Fruit fly (Drosophila melanogaster): Measurements from ENCODE around the gene CG34263.

Gene CG34263

DNA sequence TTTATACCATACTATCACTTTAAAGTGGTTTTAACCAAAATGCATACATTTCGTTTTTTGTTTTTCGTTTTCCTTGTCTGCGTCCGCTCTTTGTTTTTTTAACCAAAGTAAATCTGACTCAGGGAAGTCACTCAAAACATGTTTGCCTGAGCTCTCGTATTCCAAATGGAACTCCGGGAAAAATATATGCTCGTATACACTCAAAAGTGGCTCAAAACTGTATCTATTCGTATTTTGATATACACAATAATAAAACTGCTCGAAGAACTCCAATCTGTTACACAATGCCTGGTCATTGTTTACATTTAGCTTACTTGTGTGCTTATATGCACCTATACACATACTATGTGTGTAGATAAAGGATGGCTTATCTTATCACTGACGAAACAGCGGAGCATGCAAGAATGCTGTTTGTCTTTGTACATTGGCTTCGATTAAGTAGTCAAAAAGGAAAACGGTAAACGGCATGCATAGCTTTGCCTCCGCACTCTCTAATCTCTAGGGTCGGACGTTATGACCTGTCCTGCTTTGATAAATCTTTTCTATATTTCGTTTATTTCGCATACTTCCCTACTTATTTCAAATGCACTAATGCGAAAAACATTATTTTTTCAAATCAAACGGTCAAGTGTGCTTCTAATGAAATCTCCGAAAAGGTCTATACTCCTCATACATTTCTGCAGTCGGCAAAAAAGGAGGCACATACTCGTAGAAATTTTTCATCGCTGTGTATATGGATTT, 5.2 kb upstream of the CG34263 start, which contains the start of gene miple2 (continued):
- TF ChIP-seq tap (tag; optimal IDR thresholded peaks at IDR 0.05) (peak; percentile 1), Hr51 (GFP tag; optimal IDR thresholded peaks at IDR 0.05) (peak; percentile 11 to 62), stwl (tag; optimal IDR thresholded peaks at IDR 0.05) (no peak), usp (GFP tag; optimal IDR thresholded peaks at IDR 0.05) (no peak), ac (GFP tag; optimal IDR thresholded peaks at IDR 0.05) (peak; percentile 40), CG6765 (GFP tag; optimal IDR thresholded peaks at IDR 0.05) (peak; percentile 38), bsh (GFP tag; optimal IDR thresholded peaks at IDR 0.05) (peak; percentile 26 to 38), Camta (GFP tag; optimal IDR thresholded peaks at IDR 0.05) (peak; percentile 15), Spps (tag; optimal IDR thresholded peaks at IDR 0.05) (peak; percentile 6), Hsf (GFP tag; optimal IDR thresholded peaks at IDR 0.05) (peak; percentile 50), CG2129 (GFP tag; IDR thresholded peaks at IDR 0.05; ENCODE audit: partially characterized antibody) (no peak), chif (GFP tag; optimal IDR thresholded peaks at IDR 0.05) (peak; percentile 15 to 16), pfk (GFP tag; optimal IDR thresholded peaks at IDR 0.05) (peak; percentile 66), gro (GFP tag; optimal IDR thresholded peaks at IDR 0.05) (peak; percentile 53), Hr3 (GFP tag; optimal IDR thresholded peaks at IDR 0.05) (peak; percentile 22), ranshi (GFP tag; IDR thresholded peaks at IDR 0.05) (no peak), sens (GFP tag) (peak; percentile 84), sd (tag; optimal IDR thresholded peaks at IDR 0.05) (peak; percentile 92), Max (GFP tag; optimal IDR thresholded peaks at IDR 0.05) (peak; percentile 42), gcm2 (GFP tag; optimal IDR thresholded peaks at IDR 0.05) (peak; percentile 4), Nf-YC (tag; optimal IDR thresholded peaks at IDR 0.05) (peak; percentile 35), CrebB (tag; optimal IDR thresholded peaks at IDR 0.05) (peak; percentile 60), CG7556 (GFP tag; optimal IDR thresholded peaks at IDR 0.05) (peak; percentile 79), CG14441 (GFP tag; IDR thresholded peaks at IDR 0.05) (0 out of 2 replicates have a peak, but pooled peaks have one; percentile 14), CG14710 (tag; optimal IDR thresholded peaks at IDR 0.05) (peak; percentile 55), sc (optimal IDR thresholded peaks at IDR 0.05) (no peak), sc (GFP tag; optimal IDR thresholded peaks at IDR 0.05) (peak; percentile 64), CG2202 (tag; optimal IDR thresholded peaks at IDR 0.05) (peak; percentile 54), chn (GFP tag; optimal IDR thresholded peaks at IDR 0.05) (no peak), CG18262 (tag; optimal IDR thresholded peaks at IDR 0.05) (peak; percentile 73), fd96Cb (tag; optimal IDR thresholded peaks at IDR 0.05) (peak; percentile 20), CG4820 (GFP tag; optimal IDR thresholded peaks at IDR 0.05) (peak; percentile 38), CG12659 (GFP tag; optimal IDR thresholded peaks at IDR 0.05) (peak; percentile 52), CG15601 (tag; optimal IDR thresholded peaks at IDR 0.05) (peak; percentile 72), CG32767 (GFP tag; IDR thresholded peaks at IDR 0.05) (peak; percentile 88), fd102C (GFP tag; optimal IDR thresholded peaks at IDR 0.05) (peak; percentile 80), unpg (GFP tag; optimal IDR thresholded peaks at IDR 0.05) (peak; percentile 25), D19B (GFP tag; optimal IDR thresholded peaks at IDR 0.05) (peak; percentile 4), B-H1 (GFP tag; IDR thresholded peaks at IDR 0.05) (no peak), vvl (GFP tag; IDR thresholded peaks at IDR 0.05) (no peak), CG13296 (GFP tag; optimal IDR thresholded peaks at IDR 0.05) (peak; percentile 32), CG15479 (GFP tag; optimal IDR thresholded peaks at IDR 0.05) (peak; percentile 93), CG2678 (tag; optimal IDR thresholded peaks at IDR 0.05) (peak; percentile 69), unc-4 (GFP tag; IDR thresholded peaks at IDR 0.05; ENCODE audit: partially characterized antibody) (no peak), CG15269 (tag; optimal IDR thresholded peaks at IDR 0.05) (peak; percentile 20), sob (GFP tag; IDR thresholded peaks at IDR 0.05) (peak; percentile 5; the same call in 1 of the 2 replicates), CoRest (tag; optimal IDR thresholded peaks at IDR 0.05) (peak; percentile 43), dpn (GFP tag; optimal IDR thresholded peaks at IDR 0.05) (peak; percentile 13 to 38), Hmx (GFP tag; optimal IDR thresholded peaks at IDR 0.05) (peak; percentile 28)

Data from whole organism, embryonic.